Worm (Caenorhabditis elegans) whole organism, late embryonic: Measurements from ENCODE around the gene F13H8.3.

Experiments
- ama-1 ChIP-seq: fragments of 150-350 bp; optimal IDR thresholded peaks from 2 replicates; lab custom pipeline; 2014
- ceh-18 ChIP-seq: sonication (generic microtip); optimal IDR thresholded peaks from 2 replicates; lab custom pipeline; 2016; ENCODE audit warnings: missing genetic modification characterization, missing compliant biosample characterization
- ceh-9 ChIP-seq: sonication (generic microtip); optimal IDR thresholded peaks from 2 replicates; lab custom pipeline; 2016; ENCODE audit warnings: mild to moderate bottlenecking, missing genetic modification characterization, inconsistent platforms, missing compliant biosample characterization
- elt-4 ChIP-seq: sonication (generic microtip); optimal IDR thresholded peaks from 2 replicates; lab custom pipeline; 2016; ENCODE audit warnings: missing genetic modification characterization, missing compliant biosample characterization
- lim-6 ChIP-seq: sonication (generic microtip); optimal IDR thresholded peaks from 2 replicates; lab custom pipeline; 2016; ENCODE audit warnings: missing genetic modification characterization, missing compliant biosample characterization
- lin-11 ChIP-seq: fragments of 200-800 bp; sonication (Bioruptor generic); optimal IDR thresholded peaks from 2 replicates; lab custom pipeline; 2018; ENCODE audit warnings: mild to moderate bottlenecking, missing genetic modification characterization, missing compliant biosample characterization
- pha-4 ChIP-seq: fragments of 150-350 bp; optimal IDR thresholded peaks from 2 replicates; lab custom pipeline; 2018; ENCODE audit warnings: missing biosample characterization, missing genetic modification reagents, missing genetic modification characterization

ce11 chrII:6248029-6248428 lies 15.8 kb upstream of the F13H8.3 start:
- TF ChIP-seq ceh-18 (tag; lab: Kevin White, UChicago) (no peak), ama-1 (no peak), elt-4 (tag; lab: Kevin White, UChicago) (no peak), lin-11 (no peak), pha-4 (tag; lab: Kevin White, UChicago) (no peak), lim-6 (no peak), ceh-9 (tag; lab: Kevin White, UChicago) (no peak)
